Fruit fly (Drosophila melanogaster) S2 (cell line): ENCODE measurements around the gene CG32797.

Experiments
- CG8478 ChIP-seq: fragments of >200 bp; optimal IDR thresholded peaks from 2 replicates; lab custom pipeline; 2018
- CTCF ChIP-seq, 2 experiments: fragments of >200 bp; optimal IDR thresholded peaks; 2 replicates each; lab custom pipeline; 2018

dm6 chrX:2408675-2409163 lies 16.9 kb downstream of the CG32797 start:
- TF ChIP-seq CG8478 (lab: Kevin White, UChicago) (no peak), CTCF (optimal IDR thresholded peaks at IDR 0.05; lab: Kevin White, UChicago) (no peak)
